Fruit fly (Drosophila melanogaster): ENCODE measurements around the gene GluRIIB.

The GluRIIB gene

dm6 chr2L:5526738-5527137 lies 32.4 kb upstream of the GluRIIB start, which contains the start of gene Cox11 (continued):
- TF ChIP-seq D (optimal IDR thresholded peaks at IDR 0.05): no peak
- no peak for TF ChIP-seq D (GFP tag; optimal IDR thresholded peaks at IDR 0.05)
- TF ChIP-seq klu (GFP tag; IDR thresholded peaks at IDR 0.05): no peak
- peak; percentile 71 for TF ChIP-seq Dp (GFP tag; optimal IDR thresholded peaks at IDR 0.05)
- TF ChIP-seq fd64A (GFP tag; optimal IDR thresholded peaks at IDR 0.05): no peak
- TF ChIP-seq CG6654 (GFP tag; optimal IDR thresholded peaks at IDR 0.05): no peak
- peak; percentile 18 for TF ChIP-seq stwl (tag; optimal IDR thresholded peaks at IDR 0.05)
- TF ChIP-seq NfI (GFP tag; optimal IDR thresholded peaks at IDR 0.05): no peak
- TF ChIP-seq CG4404 (GFP tag; IDR thresholded peaks at IDR 0.05): no peak
- no peak for TF ChIP-seq org-1 (GFP tag; optimal IDR thresholded peaks at IDR 0.05)
- no peak for TF ChIP-seq HHEX (GFP tag; optimal IDR thresholded peaks at IDR 0.05)
- no peak for TF ChIP-seq kah (GFP tag; optimal IDR thresholded peaks at IDR 0.05)
- TF ChIP-seq ATbp (GFP tag; optimal IDR thresholded peaks at IDR 0.05): no peak
- no peak for TF ChIP-seq Lim3 (GFP tag; IDR thresholded peaks at IDR 0.05)
- TF ChIP-seq CG10654 (GFP tag; optimal IDR thresholded peaks at IDR 0.05): no peak
- TF ChIP-seq Scr (GFP tag; IDR thresholded peaks at IDR 0.05; ENCODE audit: partially characterized antibody): peak; percentile 59
- TF ChIP-seq dimm (GFP tag; IDR thresholded peaks at IDR 0.05): no peak
- TF ChIP-seq da (GFP tag; optimal IDR thresholded peaks at IDR 0.05): no peak
- no peak for TF ChIP-seq crol (GFP tag; IDR thresholded peaks at IDR 0.05)
- TF ChIP-seq aop (GFP tag; IDR thresholded peaks at IDR 0.05): no peak
- TF ChIP-seq CG3163 (GFP tag; optimal IDR thresholded peaks at IDR 0.05): no peak
- TF ChIP-seq cg (GFP tag; optimal IDR thresholded peaks at IDR 0.05): no peak
- no peak for TF ChIP-seq fd3F (GFP tag; optimal IDR thresholded peaks at IDR 0.05)
- no peak for TF ChIP-seq ewg (GFP tag; optimal IDR thresholded peaks at IDR 0.05)
- peak; percentile 23 for TF ChIP-seq CG2116 (GFP tag; optimal IDR thresholded peaks at IDR 0.05)
- TF ChIP-seq CG2129 (GFP tag; IDR thresholded peaks at IDR 0.05; ENCODE audit: partially characterized antibody): no peak
- TF ChIP-seq ranshi (GFP tag; IDR thresholded peaks at IDR 0.05): no peak
- no peak for TF ChIP-seq eyg (GFP tag; optimal IDR thresholded peaks at IDR 0.05)
- TF ChIP-seq bigmax (GFP tag; optimal IDR thresholded peaks at IDR 0.05): no peak
- TF ChIP-seq CG10209 (GFP tag; optimal IDR thresholded peaks at IDR 0.05): no peak
- TF ChIP-seq CG12659 (GFP tag; optimal IDR thresholded peaks at IDR 0.05): no peak
- peak; percentile 10 for TF ChIP-seq Sry-δ (GFP tag; optimal IDR thresholded peaks at IDR 0.05)
- TF ChIP-seq CG14860 (GFP tag; IDR thresholded peaks at IDR 0.05; ENCODE audit: partially characterized antibody): peak; percentile 51; the same call in 1 of the 3 replicates
- no peak for TF ChIP-seq HmgZ (tag; optimal IDR thresholded peaks at IDR 0.05)
- no peak for TF ChIP-seq Doc2 (GFP tag; IDR thresholded peaks at IDR 0.05)
- TF ChIP-seq dmrt11E (tag; optimal IDR thresholded peaks at IDR 0.05): no peak
- TF ChIP-seq CG4328 (GFP tag; optimal IDR thresholded peaks at IDR 0.05): no peak
- TF ChIP-seq Stat92E (GFP tag; optimal IDR thresholded peaks at IDR 0.05): no peak
- TF ChIP-seq CG13894 (tag; optimal IDR thresholded peaks at IDR 0.05): no peak
- no peak for TF ChIP-seq Atf3 (GFP tag; optimal IDR thresholded peaks at IDR 0.05)
- no peak for TF ChIP-seq CG6254 (GFP tag; optimal IDR thresholded peaks at IDR 0.05)
- no peak for TF ChIP-seq CG12942 (GFP tag; optimal IDR thresholded peaks at IDR 0.05)
- TF ChIP-seq BEAF-32 (GFP tag; optimal IDR thresholded peaks at IDR 0.05): peak; percentile 27
- no peak for TF ChIP-seq YL-1 (GFP tag; optimal IDR thresholded peaks at IDR 0.05)
- TF ChIP-seq fd96Cb (tag; optimal IDR thresholded peaks at IDR 0.05): no peak
- TF ChIP-seq pfk (GFP tag; optimal IDR thresholded peaks at IDR 0.05): no peak
- TF ChIP-seq sqz (GFP tag; optimal IDR thresholded peaks at IDR 0.05): no peak
- no peak for TF ChIP-seq CG11093 (GFP tag; IDR thresholded peaks at IDR 0.05)
- no peak for TF ChIP-seq CG11398 (GFP tag; optimal IDR thresholded peaks at IDR 0.05)
- TF ChIP-seq croc (GFP tag; conservative IDR thresholded peaks at IDR 0.05): no peak
- no peak for TF ChIP-seq Usf (GFP tag; optimal IDR thresholded peaks at IDR 0.05)

Measured in whole organism, embryonic.